Worm (Caenorhabditis elegans) whole organism, young adult: ENCODE data around the gene Y69A2AR.24.

Experiments
- B0035.1 ChIP-seq: sonication (generic microtip); optimal IDR thresholded peaks from 2 replicates; lab custom pipeline; 2016; ENCODE audit warnings: missing genetic modification characterization, mild to moderate bottlenecking, missing compliant biosample characterization, missing genotype, missing genetic modification reagents
- B0336.3 ChIP-seq: fragments of 200-800 bp; sonication (Bioruptor generic); IDR thresholded peaks from 2 replicates; pipeline ENCODE4 v1.3.6; 2022; ENCODE audit warnings: missing genetic modification characterization, missing compliant biosample characterization
- F23B12.7 ChIP-seq: sonication (generic microtip); optimal IDR thresholded peaks from 2 replicates; lab custom pipeline; 2017; ENCODE audit warnings: missing genetic modification characterization, mild to moderate bottlenecking, missing compliant biosample characterization, antibody characterized with exemption, moderate library complexity; ENCODE audit not compliant: insufficient read depth
- F52B5.7 ChIP-seq: sonication (generic microtip); optimal IDR thresholded peaks from 2 replicates; lab custom pipeline; 2016; ENCODE audit warnings: mild to moderate bottlenecking, missing genetic modification characterization, missing compliant biosample characterization
- K11D2.4 ChIP-seq: fragments of 200-800 bp; sonication (Bioruptor generic); IDR thresholded peaks from 2 replicates; pipeline ENCODE4 v1.3.6; 2022; ENCODE audit warnings: missing genetic modification reagents, missing genetic modification characterization, missing compliant biosample characterization
- T26A5.8 ChIP-seq: sonication (generic microtip); optimal IDR thresholded peaks from 2 replicates; lab custom pipeline; 2016; ENCODE audit warnings: missing genetic modification characterization, missing compliant biosample characterization
- Y79H2A.3 ChIP-seq: fragments of 200-800 bp; sonication (Bioruptor generic); conservative IDR thresholded peaks from 2 replicates; pipeline ENCODE4 v1.3.6; 2022; ENCODE audit warnings: missing genetic modification reagents, missing genetic modification characterization, missing compliant biosample characterization
- Y95B8A.8 ChIP-seq: fragments of 200-800 bp; sonication (Bioruptor generic); IDR thresholded peaks from 2 replicates; pipeline ENCODE4 v1.3.6; 2022; ENCODE audit warnings: missing genetic modification reagents, missing genetic modification characterization, missing compliant biosample characterization
- ZK185.1 ChIP-seq: sonication (generic microtip); optimal IDR thresholded peaks from 2 replicates; lab custom pipeline; 2016; ENCODE audit warnings: mild to moderate bottlenecking, missing genetic modification characterization, missing compliant biosample characterization; ENCODE audit not compliant: poor library complexity, severe bottlenecking
- attf-3 ChIP-seq: fragments of 200-800 bp; sonication (Bioruptor generic); conservative IDR thresholded peaks from 2 replicates; pipeline ENCODE4 v1.3.6; 2022; ENCODE audit warnings: missing genetic modification reagents, missing genetic modification characterization, missing compliant biosample characterization
- cebp-1 ChIP-seq, 2 experiments: fragments of 200-800 bp in 1 of 2; sonication (Bioruptor generic) in 1 of 2; sonication (generic microtip) in 1 of 2; IDR thresholded peaks in 1 of 2; optimal IDR thresholded peaks in 1 of 2; 2 replicates each; pipeline versions ENCODE4 v1.3.6 to Lab custom; 2017 to 2022; ENCODE audit warnings: missing compliant biosample characterization in 2 of 2, missing genetic modification characterization in 2 of 2, mild to moderate bottlenecking in 1 of 2, missing genetic modification reagents in 1 of 2, moderate library complexity in 1 of 2
- dpff-1 ChIP-seq: sonication (generic microtip); optimal IDR thresholded peaks from 2 replicates; lab custom pipeline; 2017; ENCODE audit warnings: mild to moderate bottlenecking, missing genetic modification characterization, missing compliant biosample characterization
- efl-1 ChIP-seq: fragments of 150-350 bp; optimal IDR thresholded peaks from 2 replicates; lab custom pipeline; 2014; ENCODE audit warnings: missing biosample characterization, missing genetic modification reagents, missing genetic modification characterization
- egrh-3 ChIP-seq: fragments of 200-800 bp; sonication (Bioruptor generic); IDR thresholded peaks from 2 replicates; pipeline ENCODE4 v1.3.6; 2022; ENCODE audit warnings: missing genetic modification reagents, missing genetic modification characterization, missing compliant biosample characterization
- him-1 ChIP-seq: sonication (generic microtip); optimal IDR thresholded peaks from 2 replicates; lab custom pipeline; 2016; ENCODE audit warnings: missing genotype, missing genetic modification reagents, missing genetic modification characterization, missing compliant biosample characterization
- hrde-1 ChIP-seq: sonication (generic microtip); optimal IDR thresholded peaks from 2 replicates; lab custom pipeline; 2016; ENCODE audit warnings: missing genetic modification characterization, mild to moderate bottlenecking, missing compliant biosample characterization, moderate library complexity, missing genotype, missing genetic modification reagents, borderline replicate concordance
- let-607 ChIP-seq, 2 experiments: fragments of 200-800 bp in 1 of 2; sonication (Bioruptor generic) in 1 of 2; sonication (generic microtip) in 1 of 2; optimal IDR thresholded peaks; 2 replicates each; lab custom pipeline; 2016 to 2018; ENCODE audit warnings: mild to moderate bottlenecking in 2 of 2, missing compliant biosample characterization in 2 of 2, missing genetic modification characterization in 2 of 2, moderate library complexity in 2 of 2, missing genotype in 1 of 2
- lin-40 ChIP-seq: sonication (generic microtip); optimal IDR thresholded peaks from 2 replicates; lab custom pipeline; 2016; ENCODE audit warnings: missing genetic modification characterization, mild to moderate bottlenecking, missing compliant biosample characterization, missing genotype, missing genetic modification reagents
- madf-3 ChIP-seq: fragments of 200-800 bp; sonication (Bioruptor generic); IDR thresholded peaks from 2 replicates; pipeline ENCODE4 v1.3.6; 2022; ENCODE audit warnings: missing genetic modification reagents, missing genetic modification characterization, missing compliant biosample characterization
- nfya-1 ChIP-seq: sonication (generic microtip); optimal IDR thresholded peaks from 2 replicates; lab custom pipeline; 2017; ENCODE audit warnings: antibody characterized with exemption, missing compliant biosample characterization, missing genetic modification characterization, borderline replicate concordance; ENCODE audit not compliant: insufficient read depth
- nfyb-1 ChIP-seq: fragments of 200-800 bp; sonication (Bioruptor generic); IDR thresholded peaks from 2 replicates; pipeline ENCODE4 v1.3.6; 2022; ENCODE audit warnings: missing genetic modification reagents, missing genetic modification characterization, missing compliant biosample characterization
- nhr-27 ChIP-seq: fragments of 200-800 bp; sonication (Bioruptor generic); optimal IDR thresholded peaks from 2 replicates; lab custom pipeline; 2018; ENCODE audit warnings: mild to moderate bottlenecking, missing genetic modification characterization, moderate library complexity, missing compliant biosample characterization
- nhr-80 ChIP-seq: sonication (generic microtip); optimal IDR thresholded peaks from 2 replicates; lab custom pipeline; 2016; ENCODE audit warnings: missing genetic modification characterization, missing compliant biosample characterization
- rcor-1 ChIP-seq: fragments of 200-800 bp; sonication (Bioruptor generic); IDR thresholded peaks from 2 replicates; pipeline ENCODE4 v1.3.6; 2022; ENCODE audit warnings: missing genetic modification reagents, missing genetic modification characterization, missing compliant biosample characterization
- snpc-4 ChIP-seq, 5 experiments: fragments of 150-350 bp in 1 of 5; sonication (generic microtip) in 4 of 5; optimal IDR thresholded peaks; 2 replicates each; lab custom pipeline; 2014 to 2018; ENCODE audit warnings: missing genetic modification characterization in 5 of 5, missing biosample characterization in 3 of 5, antibody characterized with exemption in 2 of 5, mild to moderate bottlenecking in 2 of 5, missing compliant biosample characterization in 2 of 5, missing genotype in 2 of 5, moderate library complexity in 2 of 5, missing genetic modification reagents in 1 of 5
- zfh-2 ChIP-seq: fragments of 200-800 bp; sonication (Bioruptor generic); conservative IDR thresholded peaks from 2 replicates; pipeline ENCODE4 v1.3.6; 2022; ENCODE audit warnings: missing genetic modification reagents, missing genetic modification characterization, missing compliant biosample characterization
- zim-3 ChIP-seq: sonication (generic microtip); optimal IDR thresholded peaks from 2 replicates; lab custom pipeline; 2017; ENCODE audit warnings: mild to moderate bottlenecking, missing genetic modification characterization, moderate library complexity, missing compliant biosample characterization
- ztf-6 ChIP-seq: fragments of 200-800 bp; sonication (Bioruptor generic); IDR thresholded peaks from 2 replicates; pipeline ENCODE4 v1.3.6; 2022; ENCODE audit warnings: missing genetic modification reagents, missing genetic modification characterization, missing compliant biosample characterization

The Y69A2AR.24 gene

DNA sequence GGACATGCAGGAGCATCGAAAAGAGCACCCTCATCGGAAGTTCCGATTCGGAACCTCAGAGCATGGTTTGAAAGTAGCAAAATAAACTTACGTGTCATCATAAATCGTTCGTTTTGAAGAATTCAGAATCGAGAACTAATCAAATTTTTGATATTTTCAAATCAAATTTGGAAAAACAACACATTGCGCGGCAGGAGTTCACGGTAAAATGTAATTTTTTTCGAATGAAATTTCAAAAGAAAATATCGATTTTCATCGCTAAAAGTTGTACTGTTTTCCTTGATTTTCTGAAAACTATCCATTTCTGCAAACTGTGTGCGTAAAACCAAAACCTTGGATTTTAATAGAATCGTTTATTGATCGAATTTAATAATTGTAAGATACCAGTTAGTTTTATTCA, at the start of gene Y69A2AR.24:
TSS of gene Y69A2AR.24 (minus strand) at position 101 of the 400 bp plus-strand sequence.
- no peak for TF ChIP-seq B0035.1
- no peak for TF ChIP-seq nfya-1 (tag; lab: Kevin White, UChicago)
- TF ChIP-seq Y95B8A.8 (GFP tag; lab: Robert Waterston, UW): no peak
- no peak for TF ChIP-seq rcor-1
- no peak for TF ChIP-seq T26A5.8 (tag; lab: Kevin White, UChicago)
- no peak for TF ChIP-seq attf-3 (GFP tag; lab: Robert Waterston, UW)
- no peak for TF ChIP-seq F52B5.7
- no peak for TF ChIP-seq nhr-27 (tag; lab: Kevin White, UChicago)
- no peak for TF ChIP-seq ZK185.1
- no peak for TF ChIP-seq K11D2.4 (GFP tag; lab: Robert Waterston, UW)
- TF ChIP-seq ztf-6 (GFP tag; lab: Robert Waterston, UW): no peak
- TF ChIP-seq dpff-1 (tag; lab: Kevin White, UChicago): no peak
- no peak for TF ChIP-seq him-1
- no peak for TF ChIP-seq F23B12.7 (tag; lab: Kevin White, UChicago)
- TF ChIP-seq snpc-4 (GFP tag; optimal IDR thresholded peaks at IDR 0.05; lab: Kevin White, UChicago): no peak
- TF ChIP-seq snpc-4 (tag; optimal IDR thresholded peaks at IDR 0.05; lab: Kevin White, UChicago): no peak
- no peak for TF ChIP-seq Y79H2A.3 (GFP tag; lab: Robert Waterston, UW)

DNA sequence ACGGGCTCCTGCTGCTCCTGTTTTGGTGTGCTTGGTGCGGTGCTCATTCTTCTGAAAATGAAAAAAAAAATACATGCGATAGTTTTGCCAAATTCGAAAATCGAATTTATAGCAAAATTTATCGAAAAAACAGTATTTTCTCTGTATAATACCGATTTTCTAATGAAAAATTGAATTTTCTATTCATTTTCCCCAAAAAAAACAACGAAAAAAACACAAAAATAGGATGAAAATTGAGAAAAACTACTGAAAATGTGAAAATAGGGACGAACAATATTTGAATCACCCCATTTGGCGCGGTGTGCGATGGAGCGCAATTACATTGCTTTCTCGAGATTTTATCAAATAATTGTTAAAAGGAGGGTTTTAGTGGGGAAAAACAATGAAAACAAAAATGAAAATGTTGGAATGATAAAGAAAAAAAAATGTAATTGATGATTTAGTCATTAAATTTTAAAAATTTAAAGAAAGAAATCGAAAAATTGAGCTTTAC, 49.2 kb upstream of the Y69A2AR.24 start, which contains the start of gene Y69A2AR.28:
TSS of gene Y69A2AR.28 (minus strand) at position 51 of the 493 bp plus-strand sequence.
- TF ChIP-seq efl-1 (GFP tag; lab: Kevin White, UChicago) (peak; percentile 57), let-607 (tag; optimal IDR thresholded peaks at IDR 0.05; lab: Kevin White, UChicago) (no peak), nhr-80 (tag; lab: Kevin White, UChicago) (no peak), hrde-1 (tag; lab: Kevin White, UChicago) (no peak)
- TF ChIP-seq, all 124 proteins: peak for 1

DNA sequence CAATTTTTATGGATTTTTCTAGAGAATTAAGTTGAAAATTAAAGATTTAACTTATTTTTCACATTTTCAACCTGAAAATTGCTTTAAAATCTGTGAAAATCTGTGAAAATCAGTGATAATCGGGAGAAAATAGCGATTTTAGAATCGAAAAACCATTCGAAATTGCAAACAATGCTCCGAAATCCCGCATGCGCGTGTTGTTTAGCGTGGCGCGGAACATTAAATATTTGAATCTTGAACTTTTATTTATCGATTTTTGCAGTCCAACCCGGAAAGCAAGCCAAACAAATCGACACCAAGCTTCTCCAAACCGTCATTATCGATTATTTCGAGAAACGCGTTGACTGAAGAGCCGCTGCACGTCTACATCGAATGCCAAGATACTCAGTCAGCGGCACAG, 47.1 kb upstream of the Y69A2AR.24 start:
- TF ChIP-seq attf-3 (GFP tag; lab: Robert Waterston, UW): peak; percentile 87
- no peak for TF ChIP-seq T26A5.8 (tag; lab: Kevin White, UChicago)

DNA sequence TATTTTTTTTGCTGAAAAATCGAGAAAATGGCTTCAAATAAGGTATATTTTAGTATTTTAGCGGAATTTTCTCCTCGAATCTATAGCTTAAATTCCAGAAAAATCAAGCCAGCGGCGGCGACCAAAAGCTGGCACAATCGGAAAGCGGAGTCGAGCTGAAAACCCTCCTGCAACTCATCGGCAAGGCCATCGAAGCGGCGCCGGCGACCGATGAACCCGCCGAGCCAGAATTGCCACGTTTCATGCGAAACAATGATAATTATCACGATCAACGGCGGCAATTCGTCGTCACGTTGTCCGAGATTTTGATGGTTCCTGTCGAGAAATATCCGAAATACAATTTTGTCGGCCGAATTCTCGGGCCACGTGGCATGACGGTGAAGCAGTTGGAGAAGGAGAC, 46.5 kb upstream of the Y69A2AR.24 start, which contains the start of gene Y69A2AR.32:
TSS of gene Y69A2AR.32 (plus strand) at position 28 of the 400 bp plus-strand sequence.
- no peak for TF ChIP-seq lin-40 (tag; lab: Kevin White, UChicago)
- TF ChIP-seq zim-3 (tag; lab: Kevin White, UChicago): peak; percentile 45
- peak; percentile 52; the same call in 1 of the 2 replicates for TF ChIP-seq B0336.3 (GFP tag; lab: Robert Waterston, UW)
- no peak for TF ChIP-seq ztf-6 (GFP tag; lab: Robert Waterston, UW)
- TF ChIP-seq zfh-2 (GFP tag; lab: Robert Waterston, UW): peak; percentile 74; the same call in 1 of the 2 replicates
- TF ChIP-seq nfyb-1 (GFP tag; lab: Robert Waterston, UW): 0 out of 2 replicates have a peak, but pooled peaks have one; percentile 14
- TF ChIP-seq attf-3 (GFP tag; lab: Robert Waterston, UW): no peak
- TF ChIP-seq cebp-1 (GFP tag; IDR thresholded peaks at IDR 0.05; lab: Robert Waterston, UW): no peak
- TF ChIP-seq cebp-1 (tag; optimal IDR thresholded peaks at IDR 0.05; lab: Kevin White, UChicago): peak; percentile 5
- peak; percentile 80; the same call in 1 of the 2 replicates for TF ChIP-seq madf-3 (GFP tag; lab: Robert Waterston, UW)
- peak; percentile 30; the same call in 1 of the 2 replicates for TF ChIP-seq egrh-3 (GFP tag; lab: Robert Waterston, UW)
- TF ChIP-seq hrde-1 (tag; lab: Kevin White, UChicago): no peak
